Worm (Caenorhabditis elegans): Measurements from ENCODE around the gene prp-38.

prp-38 gene

ce11 chrV:10813425-10814156, 7.8 kb upstream of the prp-38 start, which contains the start of the genes C29A12.1 and lig-1 (continued):
- no peak for TF ChIP-seq K11D2.4 (GFP tag; IDR thresholded peaks at IDR 0.05)
- TF ChIP-seq ets-4 (GFP tag; optimal IDR thresholded peaks at IDR 0.05) = no peak
- TF ChIP-seq atf-7 (tag; optimal IDR thresholded peaks at IDR 0.05) = no peak
- TF ChIP-seq ceh-91 (GFP tag; IDR thresholded peaks at IDR 0.05) = peak; percentile 86
- TF ChIP-seq lsy-27 (tag; optimal IDR thresholded peaks at IDR 0.05; ENCODE audit: borderline replicate concordance, insufficient read depth) = no peak
- peak; percentile 44 for TF ChIP-seq attf-5 (GFP tag; optimal IDR thresholded peaks at IDR 0.05)
- TF ChIP-seq ztf-3 (GFP tag; optimal IDR thresholded peaks at IDR 0.05) = no peak
- TF ChIP-seq rec-8 (tag; optimal IDR thresholded peaks at IDR 0.05) = no peak
- peak; percentile 51 for TF ChIP-seq F33H1.4 (GFP tag; IDR thresholded peaks at IDR 0.05)
- no peak for TF ChIP-seq ztf-22 (GFP tag; optimal IDR thresholded peaks at IDR 0.05)
- TF ChIP-seq F49E8.2 (tag; optimal IDR thresholded peaks at IDR 0.05; ENCODE audit: insufficient read depth) = peak; percentile 73
- TF ChIP-seq ccch-3 (GFP tag; optimal IDR thresholded peaks at IDR 0.05) = no peak
- TF ChIP-seq attf-6 (GFP tag; IDR thresholded peaks at IDR 0.05) = no peak
- peak; percentile 93 for TF ChIP-seq D2030.7 (GFP tag; IDR thresholded peaks at IDR 0.05)
- TF ChIP-seq aptf-2 (GFP tag; conservative IDR thresholded peaks at IDR 0.05) = no peak
- TF ChIP-seq lir-1 (GFP tag; conservative IDR thresholded peaks at IDR 0.05) = no peak
- TF ChIP-seq ekl-4 (GFP tag; IDR thresholded peaks at IDR 0.05) = peak; percentile 25; the same call in 1 of the 2 replicates
- peak; percentile 41 for TF ChIP-seq tlf-1 (GFP tag; optimal IDR thresholded peaks at IDR 0.05)
- TF ChIP-seq snpc-3.4 (tag; optimal IDR thresholded peaks at IDR 0.05) = no peak
- TF ChIP-seq hlh-26 (GFP tag; conservative IDR thresholded peaks at IDR 0.05) = no peak
- no peak for TF ChIP-seq nhr-90 (tag; optimal IDR thresholded peaks at IDR 0.05)
- peak; percentile 65 for TF ChIP-seq madf-8 (GFP tag; conservative IDR thresholded peaks at IDR 0.05)
- no peak for TF ChIP-seq dpff-1 (tag; optimal IDR thresholded peaks at IDR 0.05)
- TF ChIP-seq xnd-1 (tag; optimal IDR thresholded peaks at IDR 0.05) = peak; percentile 54
- peak; percentile 45; the same call in 1 of the 2 replicates for TF ChIP-seq rcor-1 (GFP tag; IDR thresholded peaks at IDR 0.05)
- no peak for TF ChIP-seq nhr-179 (tag; optimal IDR thresholded peaks at IDR 0.05)
- TF ChIP-seq sptf-2 (GFP tag; optimal IDR thresholded peaks at IDR 0.05) = no peak
- TF ChIP-seq efl-1 (GFP tag; optimal IDR thresholded peaks at IDR 0.05) = peak; percentile 70
- TF ChIP-seq egl-44 (GFP tag; IDR thresholded peaks at IDR 0.05) = no peak
- TF ChIP-seq hmg-1.2 (GFP tag; IDR thresholded peaks at IDR 0.05) = peak; percentile 66; the same call in 1 of the 2 replicates
- peak; percentile 87 for TF ChIP-seq lsl-1 (GFP tag; optimal IDR thresholded peaks at IDR 0.05)

ce11 chrV:10811763-10812162, 5.9 kb upstream of the prp-38 start, which contains the start of gene C29A12.22:
Gene C29A12.22, plus strand, starts transcription at chrV:10812063.
- TF ChIP-seq Y95B8A.8 (GFP tag; IDR thresholded peaks at IDR 0.05) = no peak
- no peak for TF ChIP-seq ztf-26 (tag; optimal IDR thresholded peaks at IDR 0.05)
- no peak for TF ChIP-seq fkh-3 (tag; optimal IDR thresholded peaks at IDR 0.05)
- TF ChIP-seq lag-1 (GFP tag; IDR thresholded peaks at IDR 0.05) = no peak
- TF ChIP-seq Y53G8AR.9 (GFP tag; conservative IDR thresholded peaks at IDR 0.05) = no peak
- no peak for TF ChIP-seq madf-8 (GFP tag; conservative IDR thresholded peaks at IDR 0.05)
- no peak for TF ChIP-seq F37B4.10 (GFP tag; IDR thresholded peaks at IDR 0.05)
- no peak for TF ChIP-seq ztf-25 (GFP tag; IDR thresholded peaks at IDR 0.05)
- TF ChIP-seq hlh-26 (GFP tag; conservative IDR thresholded peaks at IDR 0.05) = no peak
- no peak for TF ChIP-seq Y56A3A.18 (GFP tag; IDR thresholded peaks at IDR 0.05)
- no peak for TF ChIP-seq atf-7 (tag; optimal IDR thresholded peaks at IDR 0.05)
- no peak for TF ChIP-seq aptf-3 (GFP tag; IDR thresholded peaks at IDR 0.05)
- TF ChIP-seq F33H1.4 (GFP tag; IDR thresholded peaks at IDR 0.05) = no peak

Data from whole organism, young adult.